Worm (Caenorhabditis elegans) whole organism, midembryonic: ENCODE measurements around the gene C53B7.2.

Experiments used
- cog-1 ChIP-seq: sonication (generic microtip); optimal IDR thresholded peaks from 2 replicates; lab custom pipeline; 2016; ENCODE audit warnings: missing genetic modification characterization, missing compliant biosample characterization
- klf-2 ChIP-seq: fragments of 200-800 bp; sonication (Bioruptor generic); conservative IDR thresholded peaks from 2 replicates; pipeline ENCODE4 v1.3.6; 2022; ENCODE audit warnings: missing genetic modification reagents, missing genetic modification characterization, missing compliant biosample characterization

- TF ChIP-seq cog-1, result peak; percentile 37
- TF ChIP-seq klf-2 (GFP tag; lab: Robert Waterston, UW), result 0 out of 2 replicates have a peak, but pooled peaks have one; percentile 38
Observed at ce11 chrX:6867707-6868106, 21.7 kb downstream of the C53B7.2 start.
